Worm (Caenorhabditis elegans): Measurements from ENCODE around the gene nhr-40.

nhr-40 gene

ce11 chrX:2549322-2549721, 44.5 kb upstream of the nhr-40 start (continued):
- TF ChIP-seq hlh-30 (tag; optimal IDR thresholded peaks at IDR 0.05; ENCODE audit: insufficient read depth) = no peak
- peak; percentile 51 for TF ChIP-seq ahr-1 (tag; optimal IDR thresholded peaks at IDR 0.05)
- TF ChIP-seq ceh-14 (tag; optimal IDR thresholded peaks at IDR 0.05) = peak; percentile 88
- peak; percentile 71 for TF ChIP-seq K09A11.1 (tag; optimal IDR thresholded peaks at IDR 0.05; ENCODE audit: insufficient read depth)
- TF ChIP-seq ceh-6 (GFP tag; optimal IDR thresholded peaks at IDR 0.05) = peak; percentile 88
- no peak for TF ChIP-seq lim-6 (tag; optimal IDR thresholded peaks at IDR 0.05)
- TF ChIP-seq pag-3 (tag; optimal IDR thresholded peaks at IDR 0.05; ENCODE audit: borderline replicate concordance) = no peak
- no peak for TF ChIP-seq pha-4 (tag; optimal IDR thresholded peaks at IDR 0.05)
- TF ChIP-seq ceh-18 (tag; optimal IDR thresholded peaks at IDR 0.05) = peak; percentile 83
- peak; percentile 85 for TF ChIP-seq madf-2 (tag; optimal IDR thresholded peaks at IDR 0.05)
- peak; percentile 32 for TF ChIP-seq hlh-8 (tag; optimal IDR thresholded peaks at IDR 0.05)
- TF ChIP-seq odd-2 (tag; optimal IDR thresholded peaks at IDR 0.05) = peak; percentile 51
- TF ChIP-seq ceh-19 (GFP tag; optimal IDR thresholded peaks at IDR 0.05) = peak; percentile 85
- TF ChIP-seq K02D7.2 (tag; optimal IDR thresholded peaks at IDR 0.05) = peak; percentile 81
- TF ChIP-seq ttx-3 (tag; optimal IDR thresholded peaks at IDR 0.05) = peak; percentile 79
- peak; percentile 82 for TF ChIP-seq C38D4.7 (GFP tag; optimal IDR thresholded peaks at IDR 0.05)
- TF ChIP-seq syd-9 (tag; optimal IDR thresholded peaks at IDR 0.05) = peak; percentile 81
- peak; percentile 73 for TF ChIP-seq ceh-34 (tag; optimal IDR thresholded peaks at IDR 0.05)
- peak; percentile 54 for TF ChIP-seq zip-5 (tag; optimal IDR thresholded peaks at IDR 0.05)
- TF ChIP-seq pqm-1 (tag; optimal IDR thresholded peaks at IDR 0.05) = peak; percentile 57
- peak; percentile 81 for TF ChIP-seq fax-1 (tag; optimal IDR thresholded peaks at IDR 0.05)
- peak; percentile 88 for TF ChIP-seq pha-2 (tag; optimal IDR thresholded peaks at IDR 0.05)
- TF ChIP-seq ceh-22 (tag; optimal IDR thresholded peaks at IDR 0.05) = no peak
- TF ChIP-seq ceh-31 (tag; optimal IDR thresholded peaks at IDR 0.05) = peak; percentile 62
- TF ChIP-seq che-1 (tag; optimal IDR thresholded peaks at IDR 0.05) = peak; percentile 86
- TF ChIP-seq tbx-7 (tag; optimal IDR thresholded peaks at IDR 0.05) = peak; percentile 50
- no peak for TF ChIP-seq pax-1 (tag; optimal IDR thresholded peaks at IDR 0.05)
- TF ChIP-seq ceh-30 (tag; optimal IDR thresholded peaks at IDR 0.05) = no peak
- peak; percentile 41 for TF ChIP-seq fkh-10 (GFP tag; optimal IDR thresholded peaks at IDR 0.05)
- peak; percentile 82 for TF ChIP-seq unc-3 (GFP tag; conservative IDR thresholded peaks at IDR 0.05)
- TF ChIP-seq unc-3 (tag; optimal IDR thresholded peaks at IDR 0.05) = peak; percentile 64
- peak; percentile 85 for TF ChIP-seq dmd-4 (tag; optimal IDR thresholded peaks at IDR 0.05; ENCODE audit: borderline replicate concordance)

DNA sequence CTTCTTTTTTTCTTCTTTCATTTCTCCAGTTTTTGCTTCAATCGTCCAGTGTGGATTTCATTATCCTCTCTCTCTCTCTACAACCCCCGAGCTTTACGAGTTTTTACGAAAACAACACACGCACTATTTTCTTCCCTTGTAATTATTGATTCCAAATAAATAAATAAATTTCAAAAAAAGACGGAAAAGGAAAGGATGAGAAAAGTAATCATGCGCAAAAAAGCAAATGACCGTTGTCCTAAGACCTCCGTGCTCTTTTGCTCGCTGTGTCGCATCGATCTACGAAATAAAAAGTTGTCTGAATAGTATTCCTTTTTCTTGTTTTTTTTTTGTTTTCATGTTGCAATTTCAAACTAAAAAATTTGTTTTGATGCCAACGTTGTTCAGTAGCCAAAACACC, 43.1 kb upstream of the nhr-40 start:
- TF ChIP-seq unc-42 (tag; optimal IDR thresholded peaks at IDR 0.05) (peak; percentile 64), zip-5 (tag; optimal IDR thresholded peaks at IDR 0.05) (no peak)

- TF ChIP-seq ceh-9 (tag; optimal IDR thresholded peaks at IDR 0.05) = no peak
- no peak for TF ChIP-seq pha-4 (tag; optimal IDR thresholded peaks at IDR 0.05)
- TF ChIP-seq F13H6.1 (tag; optimal IDR thresholded peaks at IDR 0.05) = no peak
- no peak for TF ChIP-seq ceh-45 (GFP tag; IDR thresholded peaks at IDR 0.05)
- TF ChIP-seq ceh-24 (tag; optimal IDR thresholded peaks at IDR 0.05) = no peak
- no peak for TF ChIP-seq tbx-7 (tag; optimal IDR thresholded peaks at IDR 0.05)
- TF ChIP-seq dmd-4 (tag; optimal IDR thresholded peaks at IDR 0.05; ENCODE audit: borderline replicate concordance) = no peak
- no peak for TF ChIP-seq sox-2 (GFP tag; IDR thresholded peaks at IDR 0.05)
- no peak for TF ChIP-seq odd-2 (tag; optimal IDR thresholded peaks at IDR 0.05)
- TF ChIP-seq hlh-13 (GFP tag; optimal IDR thresholded peaks at IDR 0.05) = no peak
- no peak for TF ChIP-seq ceh-34 (tag; optimal IDR thresholded peaks at IDR 0.05)
- TF ChIP-seq ceh-14 (tag; optimal IDR thresholded peaks at IDR 0.05) = no peak
- no peak for TF ChIP-seq ztf-16 (tag; optimal IDR thresholded peaks at IDR 0.05)
- no peak for TF ChIP-seq unc-42 (tag; optimal IDR thresholded peaks at IDR 0.05)
- no peak for TF ChIP-seq pax-1 (tag; optimal IDR thresholded peaks at IDR 0.05)
- no peak for TF ChIP-seq unc-86 (tag; optimal IDR thresholded peaks at IDR 0.05)
- no peak for TF ChIP-seq elt-2 (tag; optimal IDR thresholded peaks at IDR 0.05)
- TF ChIP-seq ceh-48 (tag; optimal IDR thresholded peaks at IDR 0.05) = no peak
- no peak for TF ChIP-seq nfya-1 (tag; optimal IDR thresholded peaks at IDR 0.05)
Measured at ce11 chrX:2551450-2551849, 42.4 kb upstream of the nhr-40 start.

All from whole organism, late embryonic.